Worm (Caenorhabditis elegans): ENCODE data around the gene Y47D3A.14.

The Y47D3A.14 gene

ce11 chrIII:11240776-11241175 lies 4.1 kb upstream of the Y47D3A.14 start:
- TF ChIP-seq ceh-27 (GFP tag; optimal IDR thresholded peaks at IDR 0.05) (no peak), cebp-1 (GFP tag; IDR thresholded peaks at IDR 0.05) (no peak), cebp-1 (tag; optimal IDR thresholded peaks at IDR 0.05) (peak; percentile 7), hmg-1.2 (GFP tag; IDR thresholded peaks at IDR 0.05) (peak; percentile 7; the same call in 1 of the 2 replicates), nhr-80 (tag; optimal IDR thresholded peaks at IDR 0.05) (peak; percentile 61), lin-35 (GFP tag; optimal IDR thresholded peaks at IDR 0.05) (no peak)

ce11 chrIII:11238790-11239189 lies 2.1 kb upstream of the Y47D3A.14 start:
- peak; percentile 51; the same call in 1 of the 2 replicates for TF ChIP-seq lin-26 (GFP tag; IDR thresholded peaks at IDR 0.05)
- no peak for TF ChIP-seq hrde-1 (tag; optimal IDR thresholded peaks at IDR 0.05; ENCODE audit: borderline replicate concordance)

ce11 chrIII:11238309-11238708 lies 1.6 kb upstream of the Y47D3A.14 start:
- TF ChIP-seq attf-5 (GFP tag; optimal IDR thresholded peaks at IDR 0.05) (no peak), ekl-4 (GFP tag; IDR thresholded peaks at IDR 0.05) (peak; percentile 40; the same call in 1 of the 2 replicates), madf-6 (GFP tag; IDR thresholded peaks at IDR 0.05) (0 out of 2 replicates have a peak, but pooled peaks have one; percentile 20), F52B5.7 (tag; optimal IDR thresholded peaks at IDR 0.05) (no peak), pbrm-1 (GFP tag; IDR thresholded peaks at IDR 0.05) (0 out of 2 replicates have a peak, but pooled peaks have one; percentile 21), efl-1 (GFP tag; optimal IDR thresholded peaks at IDR 0.05) (no peak), ztf-26 (tag; optimal IDR thresholded peaks at IDR 0.05) (no peak), snpc-1.3 (tag; optimal IDR thresholded peaks at IDR 0.05; ENCODE audit: insufficient read depth) (no peak), nhr-120 (GFP tag; IDR thresholded peaks at IDR 0.05) (no peak)

ce11 chrIII:11237741-11238140 lies 1.1 kb upstream of the Y47D3A.14 start:
- TF ChIP-seq attf-3 (GFP tag; conservative IDR thresholded peaks at IDR 0.05), result no peak

- TF ChIP-seq F37B4.10 (GFP tag; IDR thresholded peaks at IDR 0.05), result no peak
- no peak for TF ChIP-seq mxl-1 (tag; optimal IDR thresholded peaks at IDR 0.05)
- TF ChIP-seq rcor-1 (GFP tag; IDR thresholded peaks at IDR 0.05), result no peak
- no peak for TF ChIP-seq lin-26 (GFP tag; IDR thresholded peaks at IDR 0.05)
- no peak for TF ChIP-seq hlh-26 (GFP tag; conservative IDR thresholded peaks at IDR 0.05)
- TF ChIP-seq madf-6 (GFP tag; IDR thresholded peaks at IDR 0.05), result no peak
- TF ChIP-seq sptf-2 (GFP tag; optimal IDR thresholded peaks at IDR 0.05), result no peak
- TF ChIP-seq dpl-1 (GFP tag; optimal IDR thresholded peaks at IDR 0.05), result no peak
- TF ChIP-seq T07F8.4 (tag; optimal IDR thresholded peaks at IDR 0.05), result no peak
- TF ChIP-seq Y56A3A.18 (GFP tag; IDR thresholded peaks at IDR 0.05), result no peak
Measured at ce11 chrIII:11234742-11235141, 1.9 kb downstream of the Y47D3A.14 start, which contains the start of gene Y47D3A.34. Gene Y47D3A.34 (minus strand): TSS chrIII:11234861.

- TF ChIP-seq hmg-1.2 (GFP tag; IDR thresholded peaks at IDR 0.05) (no peak), snpc-3.4 (tag; optimal IDR thresholded peaks at IDR 0.05) (no peak), hlh-12 (tag; optimal IDR thresholded peaks at IDR 0.05) (no peak), somi-1 (GFP tag; optimal IDR thresholded peaks at IDR 0.05) (no peak), attf-3 (GFP tag; conservative IDR thresholded peaks at IDR 0.05) (no peak), lin-40 (tag; optimal IDR thresholded peaks at IDR 0.05) (no peak), ceh-27 (GFP tag; optimal IDR thresholded peaks at IDR 0.05) (no peak), lin-26 (GFP tag; IDR thresholded peaks at IDR 0.05) (no peak), T26A5.8 (tag; optimal IDR thresholded peaks at IDR 0.05) (no peak)
Measured at ce11 chrIII:11231969-11232368, 4.7 kb downstream of the Y47D3A.14 start, which contains the start of gene elo-8. Gene elo-8 (minus strand): TSS chrIII:11232069.

All from whole organism, young adult.